Fruit fly (Drosophila melanogaster) Kc167 (cell line): ENCODE measurements around the gene CG13631.

Source experiments
- Myc ChIP-seq: fragments of >200 bp; optimal IDR thresholded peaks from 2 replicates; lab custom pipeline; 2017; ENCODE audit warnings: missing external identifiers
- Sin3A ChIP-seq: fragments of >200 bp; optimal IDR thresholded peaks from 2 replicates; lab custom pipeline; 2018; ENCODE audit warnings: missing external identifiers
- h ChIP-seq: fragments of >200 bp; optimal IDR thresholded peaks from 3 replicates; lab custom pipeline; 2018; ENCODE audit warnings: missing external identifiers
- insv ChIP-seq: fragments of >200 bp; optimal IDR thresholded peaks from 3 replicates; lab custom pipeline; 2018; ENCODE audit warnings: missing external identifiers
- psq ChIP-seq: fragments of >200 bp; optimal IDR thresholded peaks from 2 replicates; lab custom pipeline; 2017; ENCODE audit warnings: missing external identifiers

dm6 chr3R:24726347-24726891, 42.7 kb upstream of the CG13631 start:
- no peak for TF ChIP-seq psq (lab: Kevin White, UChicago)
- TF ChIP-seq Myc: no peak
- no peak for TF ChIP-seq Sin3A (lab: Kevin White, UChicago)
- no peak for TF ChIP-seq h
- TF ChIP-seq insv (lab: Kevin White, UChicago): no peak
